Worm (Caenorhabditis elegans): ENCODE measurements around the gene cut-5.

- TF ChIP-seq nhr-12 (tag; optimal IDR thresholded peaks at IDR 0.05) (no peak), nhr-11 (tag; optimal IDR thresholded peaks at IDR 0.05) (no peak), snu-23 (GFP tag; optimal IDR thresholded peaks at IDR 0.05) (no peak), lin-13 (GFP tag; optimal IDR thresholded peaks at IDR 0.05) (no peak), mdl-1 (tag; optimal IDR thresholded peaks at IDR 0.05) (no peak), ceh-82 (tag; optimal IDR thresholded peaks at IDR 0.05) (no peak), egl-27 (tag; optimal IDR thresholded peaks at IDR 0.05) (no peak), nhr-28 (tag; optimal IDR thresholded peaks at IDR 0.05) (no peak), fkh-10 (GFP tag; optimal IDR thresholded peaks at IDR 0.05) (no peak), nhr-84 (tag; optimal IDR thresholded peaks at IDR 0.05) (no peak), unc-62 (GFP tag; optimal IDR thresholded peaks at IDR 0.05) (no peak), ces-1 (GFP tag; optimal IDR thresholded peaks at IDR 0.05) (no peak)
These were observed 30.5 kb downstream of the cut-5 start, which contains the start of gene F41E7.7 for ce11 chrX:10307495-10307894.
